Fruit fly (Drosophila melanogaster): ENCODE measurements around the gene CG6908.

- TF ChIP-seq lola (GFP tag; optimal IDR thresholded peaks at IDR 0.05) (no peak), Dfd (GFP tag; optimal IDR thresholded peaks at IDR 0.05) (no peak), pan (optimal IDR thresholded peaks at IDR 0.05) (no peak), Hr78 (GFP tag; optimal IDR thresholded peaks at IDR 0.05) (no peak), h (GFP tag; optimal IDR thresholded peaks at IDR 0.05) (peak; percentile 57), dl (GFP tag; optimal IDR thresholded peaks at IDR 0.05; ENCODE audit: insufficient read depth in 1 of 2, partially characterized antibody in 2 of 2) (no peak), psq (GFP tag; optimal IDR thresholded peaks at IDR 0.05) (no peak), sv (GFP tag; optimal IDR thresholded peaks at IDR 0.05) (no peak), br (GFP tag; optimal IDR thresholded peaks at IDR 0.05) (no peak), N (GFP tag; optimal IDR thresholded peaks at IDR 0.05) (no peak), dsf (GFP tag; optimal IDR thresholded peaks at IDR 0.05; ENCODE audit: borderline replicate concordance) (no peak), HLH106 (tag; optimal IDR thresholded peaks at IDR 0.05) (peak; percentile 18), Myc (optimal IDR thresholded peaks at IDR 0.05) (no peak), CG32264 (GFP tag; optimal IDR thresholded peaks at IDR 0.05) (no peak)
Measured at dm6 chr3R:11673955-11674663, 15.7 kb downstream of the CG6908 start, which contains the start of gene CG14715.
